Fruit fly (Drosophila melanogaster): ENCODE data around the gene CG17917.

DNA sequence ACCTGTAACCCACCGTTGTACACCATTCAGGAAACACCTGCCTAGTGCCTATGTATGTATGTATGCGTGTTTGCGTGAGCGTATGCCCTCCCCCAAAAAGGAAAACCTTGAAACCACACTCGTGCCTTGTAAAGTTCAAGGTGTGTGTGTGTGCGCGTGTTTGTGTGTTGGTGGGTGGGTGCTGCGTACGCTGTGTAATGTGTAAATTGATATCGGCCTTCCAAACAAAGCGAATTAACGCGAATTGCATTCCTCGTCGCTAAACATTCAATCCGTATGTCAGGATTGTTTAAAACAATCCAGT lies 41.6 kb downstream of the CG17917 start:
- TF ChIP-seq psq (optimal IDR thresholded peaks at IDR 0.05) (no peak), h (optimal IDR thresholded peaks at IDR 0.05) (no peak), ttk (optimal IDR thresholded peaks at IDR 0.05) (no peak), Myc (optimal IDR thresholded peaks at IDR 0.05) (no peak), Sin3A (optimal IDR thresholded peaks at IDR 0.05) (no peak), insv (optimal IDR thresholded peaks at IDR 0.05) (no peak)
